Fruit fly (Drosophila melanogaster) whole organism, embryonic: ENCODE results near the gene Adar.

Experiments
- Adf1 ChIP-seq: fragments of 200-800 bp; sonication (Bioruptor generic); IDR thresholded peaks from 2 replicates; pipeline ENCODE4 v1.3.6; 2022; ENCODE audit warnings: missing biosample characterization, missing genetic modification characterization
- Atf-2 ChIP-seq: fragments of 200-800 bp; sonication (Bioruptor generic); optimal IDR thresholded peaks from 2 replicates; lab custom pipeline; 2016; ENCODE audit warnings: missing biosample characterization, missing genetic modification characterization
- B-H1 ChIP-seq: fragments of 200-800 bp; sonication (Bioruptor generic); IDR thresholded peaks from 3 replicates; pipeline ENCODE4 v1.3.6; 2022; ENCODE audit warnings: missing biosample characterization, missing genetic modification characterization
- B-H2 ChIP-seq: fragments of 200-800 bp; sonication (Bioruptor generic); optimal IDR thresholded peaks from 2 replicates; lab custom pipeline; 2018; ENCODE audit warnings: missing biosample characterization, mild to moderate bottlenecking, missing genetic modification characterization
- CG1024 ChIP-seq: fragments of 200-800 bp; sonication (Bioruptor generic); IDR thresholded peaks from 2 replicates; pipeline ENCODE4 v1.3.6; 2022; ENCODE audit warnings: missing biosample characterization, missing genetic modification characterization
- CG11093 ChIP-seq: fragments of 200-800 bp; sonication (Bioruptor generic); IDR thresholded peaks from 3 replicates; pipeline ENCODE4 v1.3.6; 2022; ENCODE audit warnings: missing biosample characterization, missing genetic modification characterization
- CG11723 ChIP-seq: fragments of 200-800 bp; sonication (Bioruptor generic); optimal IDR thresholded peaks from 2 replicates; lab custom pipeline; 2017; ENCODE audit warnings: missing biosample characterization, mild to moderate bottlenecking, missing genetic modification characterization
- CG12071 ChIP-seq: fragments of 200-800 bp; sonication (Bioruptor generic); optimal IDR thresholded peaks from 3 replicates; lab custom pipeline; 2018; ENCODE audit warnings: missing biosample characterization, mild to moderate bottlenecking, missing genetic modification characterization
- CG12299 ChIP-seq: fragments of 200-800 bp; sonication (Bioruptor generic); optimal IDR thresholded peaks from 2 replicates; lab custom pipeline; 2018; ENCODE audit warnings: missing biosample characterization, mild to moderate bottlenecking, missing genetic modification characterization
- CG12391 ChIP-seq: fragments of 200-800 bp; sonication (Bioruptor generic); optimal IDR thresholded peaks from 3 replicates; lab custom pipeline; 2018; ENCODE audit warnings: missing biosample characterization, mild to moderate bottlenecking, missing genetic modification characterization, moderate library complexity
- CG12659 ChIP-seq: fragments of 200-800 bp; sonication (Bioruptor generic); optimal IDR thresholded peaks from 3 replicates; lab custom pipeline; 2017; ENCODE audit warnings: mild to moderate bottlenecking, missing biosample characterization, missing genetic modification reagents, missing genetic modification characterization
- CG12769 ChIP-seq: fragments of 200-800 bp; sonication (Bioruptor generic); optimal IDR thresholded peaks from 2 replicates; lab custom pipeline; 2019; ENCODE audit warnings: missing biosample characterization, mild to moderate bottlenecking, missing genetic modification characterization, moderate library complexity
- CG13424 ChIP-seq: fragments of 200-800 bp; sonication (Bioruptor generic); optimal IDR thresholded peaks from 2 replicates; lab custom pipeline; 2019; ENCODE audit warnings: missing biosample characterization, mild to moderate bottlenecking, missing genetic modification characterization, moderate library complexity
- CG16813 ChIP-seq: fragments of 200-800 bp; sonication (Bioruptor generic); IDR thresholded peaks from 3 replicates; pipeline ENCODE4 v1.3.6; 2022; ENCODE audit warnings: missing biosample characterization, missing genetic modification characterization; ENCODE audit not compliant: partially characterized antibody
- CG17829 ChIP-seq: fragments of 200-800 bp; optimal IDR thresholded peaks from 2 replicates; lab custom pipeline; 2019; ENCODE audit warnings: missing biosample characterization, mild to moderate bottlenecking, missing genetic modification characterization, moderate library complexity
- CG18011 ChIP-seq: fragments of 200-800 bp; sonication (Bioruptor generic); optimal IDR thresholded peaks from 2 replicates; lab custom pipeline; 2017; ENCODE audit warnings: missing biosample characterization, missing genetic modification characterization, mild to moderate bottlenecking, moderate library complexity, missing genotype
- CG3838 ChIP-seq: fragments of 200-800 bp; sonication (Bioruptor generic); optimal IDR thresholded peaks from 3 replicates; lab custom pipeline; 2016; ENCODE audit warnings: missing biosample characterization, missing genetic modification characterization
- CG42726 ChIP-seq: fragments of 200-800 bp; sonication (Bioruptor generic); IDR thresholded peaks from 2 replicates; pipeline ENCODE4 v1.3.6; 2022; ENCODE audit warnings: missing biosample characterization, missing genetic modification characterization; ENCODE audit not compliant: partially characterized antibody
- CG5245 ChIP-seq: fragments of 200-800 bp; sonication (Bioruptor generic); optimal IDR thresholded peaks from 3 replicates; lab custom pipeline; 2016; ENCODE audit warnings: missing biosample characterization, missing genetic modification characterization
- CG7786 ChIP-seq: fragments of 200-800 bp; sonication (Bioruptor generic); optimal IDR thresholded peaks from 2 replicates; lab custom pipeline; 2016; ENCODE audit warnings: missing biosample characterization, missing genetic modification characterization
- CG7928 ChIP-seq: fragments of 200-800 bp; sonication (Bioruptor generic); optimal IDR thresholded peaks from 2 replicates; lab custom pipeline; 2017; ENCODE audit warnings: missing biosample characterization, mild to moderate bottlenecking, missing genetic modification characterization
- Fer1 ChIP-seq: fragments of 200-800 bp; sonication (Bioruptor generic); optimal IDR thresholded peaks from 2 replicates; lab custom pipeline; 2017; ENCODE audit warnings: missing biosample characterization, mild to moderate bottlenecking, missing genetic modification characterization
- Fer2 ChIP-seq: fragments of 200-800 bp; sonication (Bioruptor generic); optimal IDR thresholded peaks from 2 replicates; lab custom pipeline; 2018; ENCODE audit warnings: missing biosample characterization, mild to moderate bottlenecking, missing genetic modification characterization, moderate library complexity
- HLH4C ChIP-seq: fragments of 200-800 bp; sonication (Bioruptor generic); IDR thresholded peaks from 3 replicates; pipeline ENCODE4 v1.3.6; 2022; ENCODE audit warnings: missing biosample characterization, missing genetic modification characterization; ENCODE audit not compliant: partially characterized antibody
- Hand ChIP-seq: fragments of 200-800 bp; sonication (Bioruptor generic); optimal IDR thresholded peaks from 2 replicates; lab custom pipeline; 2017; ENCODE audit warnings: mild to moderate bottlenecking, missing biosample characterization, missing genetic modification reagents, missing genetic modification characterization
- Hsf ChIP-seq: fragments of 200-800 bp; sonication (Bioruptor generic); optimal IDR thresholded peaks from 3 replicates; lab custom pipeline; 2016; ENCODE audit warnings: missing biosample characterization, missing genetic modification characterization
- MTF-1 ChIP-seq: fragments of 200-800 bp; sonication (Bioruptor generic); optimal IDR thresholded peaks from 2 replicates; lab custom pipeline; 2018; ENCODE audit warnings: missing biosample characterization, mild to moderate bottlenecking, missing genetic modification characterization, borderline replicate concordance
- Nf-YC ChIP-seq: fragments of 200-800 bp; optimal IDR thresholded peaks from 3 replicates; lab custom pipeline; 2019; ENCODE audit warnings: missing biosample characterization, mild to moderate bottlenecking, missing genetic modification characterization, moderate library complexity
- Six4 ChIP-seq: fragments of 200-800 bp; sonication (Bioruptor generic); optimal IDR thresholded peaks from 2 replicates; lab custom pipeline; 2016; ENCODE audit warnings: missing biosample characterization, missing genetic modification characterization
- TFAM ChIP-seq: fragments of 200-800 bp; sonication (Bioruptor generic); optimal IDR thresholded peaks from 2 replicates; lab custom pipeline; 2017; ENCODE audit warnings: missing biosample characterization, missing genetic modification characterization, inconsistent platforms
- ap ChIP-seq: fragments of 200-800 bp; sonication (Bioruptor generic); IDR thresholded peaks from 2 replicates; pipeline ENCODE4 v1.3.6; 2022; ENCODE audit warnings: missing biosample characterization, missing genetic modification characterization
- ara ChIP-seq: fragments of 200-800 bp; sonication (Bioruptor generic); IDR thresholded peaks from 2 replicates; pipeline ENCODE4 v1.3.6; 2022; ENCODE audit warnings: missing biosample characterization, missing genetic modification characterization
- cato ChIP-seq: fragments of 200-800 bp; sonication (Bioruptor generic); optimal IDR thresholded peaks from 2 replicates; lab custom pipeline; 2016; ENCODE audit warnings: missing biosample characterization, missing genetic modification characterization, borderline replicate concordance
- crc ChIP-seq: fragments of 200-800 bp; sonication (Bioruptor generic); optimal IDR thresholded peaks from 2 replicates; lab custom pipeline; 2016; ENCODE audit warnings: missing biosample characterization, missing genetic modification characterization
- crol ChIP-seq: fragments of 200-800 bp; sonication (Bioruptor generic); IDR thresholded peaks from 2 replicates; pipeline ENCODE4 v1.3.6; 2022; ENCODE audit warnings: missing biosample characterization, missing genetic modification characterization
- disco-r ChIP-seq: fragments of 200-800 bp; sonication (Bioruptor generic); optimal IDR thresholded peaks from 2 replicates; lab custom pipeline; 2016; ENCODE audit warnings: missing biosample characterization, missing genetic modification characterization
- en ChIP-seq: fragments of 200-800 bp; sonication (Bioruptor generic); optimal IDR thresholded peaks from 2 replicates; lab custom pipeline; 2016; ENCODE audit warnings: missing biosample characterization, missing genetic modification characterization
- ewg ChIP-seq: fragments of 200-800 bp; sonication (Bioruptor generic); optimal IDR thresholded peaks from 3 replicates; lab custom pipeline; 2017; ENCODE audit warnings: mild to moderate bottlenecking, missing biosample characterization, missing genetic modification reagents, missing genetic modification characterization
- jing ChIP-seq: fragments of 200-800 bp; sonication (Bioruptor generic); optimal IDR thresholded peaks from 2 replicates; lab custom pipeline; 2018; ENCODE audit warnings: missing biosample characterization, mild to moderate bottlenecking, missing genetic modification characterization
- klu ChIP-seq: fragments of 200-800 bp; sonication (Bioruptor generic); IDR thresholded peaks from 2 replicates; pipeline ENCODE4 v1.3.6; 2022; ENCODE audit warnings: missing biosample characterization, missing genetic modification characterization
- pho ChIP-seq: fragments of 200-800 bp; sonication (Bioruptor generic); optimal IDR thresholded peaks from 2 replicates; lab custom pipeline; 2016; ENCODE audit warnings: missing biosample characterization, missing genetic modification characterization
- pros ChIP-seq: fragments of 200-800 bp; sonication (Bioruptor generic); optimal IDR thresholded peaks from 3 replicates; lab custom pipeline; 2019; ENCODE audit warnings: missing biosample characterization, mild to moderate bottlenecking, missing genetic modification characterization, moderate library complexity
- sc ChIP-seq, 3 experiments: fragments of >200 bp in 2 of 3; fragments of 200-800 bp in 1 of 3; sonication (Bioruptor generic) in 1 of 3; optimal IDR thresholded peaks; 2 replicates in 2 of 3; 3 replicates in 1 of 3; lab custom pipeline; 2017; ENCODE audit warnings: mild to moderate bottlenecking in 1 of 3, missing biosample characterization in 1 of 3, missing genetic modification characterization in 1 of 3, missing genetic modification reagents in 1 of 3
- sens ChIP-seq: fragments of 200-800 bp; sonication (Bioruptor generic); peaks from one replicate; lab custom pipeline; 2016; ENCODE audit warnings: missing biosample characterization, missing genetic modification characterization
- sim ChIP-seq: fragments of 200-800 bp; sonication (Bioruptor generic); IDR thresholded peaks from 2 replicates; pipeline ENCODE4 v1.3.6; 2022; ENCODE audit warnings: missing biosample characterization, missing genetic modification characterization
- sisA ChIP-seq: fragments of 200-800 bp; sonication (Bioruptor generic); IDR thresholded peaks from 2 replicates; pipeline ENCODE4 v1.3.6; 2022; ENCODE audit warnings: missing biosample characterization, missing genetic modification characterization
- slbo ChIP-seq: fragments of 200-800 bp; sonication (Bioruptor generic); IDR thresholded peaks from 2 replicates; pipeline ENCODE4 v1.3.6; 2022; ENCODE audit warnings: missing biosample characterization, missing genetic modification characterization
- slp2 ChIP-seq: fragments of 200-800 bp; sonication (Bioruptor generic); optimal IDR thresholded peaks from 2 replicates; lab custom pipeline; 2016; ENCODE audit warnings: missing biosample characterization, missing genetic modification characterization
- sob ChIP-seq: fragments of 200-800 bp; sonication (Bioruptor generic); IDR thresholded peaks from 2 replicates; pipeline ENCODE4 v1.3.6; 2022; ENCODE audit warnings: missing biosample characterization, missing genetic modification characterization
- sqz ChIP-seq: fragments of 200-800 bp; sonication (Bioruptor generic); optimal IDR thresholded peaks from 3 replicates; lab custom pipeline; 2018; ENCODE audit warnings: missing biosample characterization, mild to moderate bottlenecking, missing genetic modification characterization
- stwl ChIP-seq: fragments of 200-800 bp; sonication (Bioruptor generic); optimal IDR thresholded peaks from 3 replicates; lab custom pipeline; 2018; ENCODE audit warnings: missing biosample characterization, mild to moderate bottlenecking, missing genetic modification characterization, moderate library complexity
- yki ChIP-seq: fragments of >200 bp; optimal IDR thresholded peaks from 3 replicates; lab custom pipeline; 2018

The Adar gene

DNA sequence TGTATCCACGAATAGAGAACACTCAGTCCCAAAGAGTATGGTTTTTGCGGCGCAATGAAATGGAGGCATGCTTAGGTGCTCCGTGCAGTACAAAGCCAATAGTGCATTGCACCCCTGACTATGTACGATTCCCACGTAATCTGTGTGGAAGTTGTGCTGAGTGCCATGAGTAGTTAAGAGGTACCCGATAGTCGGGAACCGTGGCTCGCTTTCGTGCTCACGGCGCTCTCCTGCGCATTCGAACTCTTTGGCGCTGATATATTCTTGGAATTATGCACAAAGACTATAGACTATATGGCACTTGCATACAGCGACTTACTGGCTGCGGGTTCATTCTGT is 51.1 kb downstream of the Adar start (continued):
- no peak for TF ChIP-seq pho (GFP tag; lab: Kevin White, UChicago)
- TF ChIP-seq ewg (GFP tag; lab: Kevin White, UChicago) = no peak
- TF ChIP-seq CG12769 (tag; lab: Kevin White, UChicago) = peak; percentile 33
- no peak for TF ChIP-seq slp2 (GFP tag; lab: Kevin White, UChicago)
- TF ChIP-seq ap (GFP tag; lab: Robert Waterston, UW) = no peak
- TF ChIP-seq CG12391 = no peak
- no peak for TF ChIP-seq TFAM (GFP tag; lab: Kevin White, UChicago)
- TF ChIP-seq CG17829 (tag; lab: Kevin White, UChicago) = no peak
- no peak for TF ChIP-seq B-H2
- TF ChIP-seq cato (GFP tag; lab: Kevin White, UChicago) = no peak
- TF ChIP-seq CG12299 (tag; lab: Kevin White, UChicago) = no peak
- TF ChIP-seq disco-r (GFP tag; lab: Kevin White, UChicago) = no peak
- no peak for TF ChIP-seq CG12071 (GFP tag; lab: Kevin White, UChicago)
- no peak for TF ChIP-seq CG3838
- TF ChIP-seq sim (GFP tag; lab: Robert Waterston, UW) = no peak
- no peak for TF ChIP-seq CG12659
- no peak for TF ChIP-seq crc
- no peak for TF ChIP-seq CG13424 (tag; lab: Kevin White, UChicago)
- no peak for TF ChIP-seq MTF-1
- TF ChIP-seq yki = no peak
- no peak for TF ChIP-seq CG5245 (GFP tag; lab: Kevin White, UChicago)
- no peak for TF ChIP-seq klu (GFP tag; lab: Robert Waterston, UW)
- no peak for TF ChIP-seq pros (GFP tag; lab: Kevin White, UChicago)
- no peak for TF ChIP-seq sens (GFP tag; lab: Kevin White, UChicago)
- no peak for TF ChIP-seq B-H1
- no peak for TF ChIP-seq sqz (GFP tag; lab: Kevin White, UChicago)
- no peak for TF ChIP-seq jing (GFP tag; lab: Kevin White, UChicago)
- no peak for TF ChIP-seq Hand (GFP tag; lab: Kevin White, UChicago)
- no peak for TF ChIP-seq Fer2
- no peak for TF ChIP-seq Six4 (GFP tag; lab: Kevin White, UChicago)
- TF ChIP-seq CG7786 (GFP tag; lab: Kevin White, UChicago) = no peak
- no peak for TF ChIP-seq Hsf (GFP tag; lab: Kevin White, UChicago)
- TF ChIP-seq stwl = no peak
- TF ChIP-seq en (GFP tag; lab: Kevin White, UChicago) = no peak
- TF ChIP-seq HLH4C (GFP tag; lab: Robert Waterston, UW) = 0 out of 3 replicates have a peak, but pooled peaks have one; percentile 46
- no peak for TF ChIP-seq sc (optimal IDR thresholded peaks at IDR 0.05; lab: Kevin White, UChicago)
- TF ChIP-seq sc (GFP tag; optimal IDR thresholded peaks at IDR 0.05; lab: Kevin White, UChicago) = no peak
- peak; percentile 48; the same call in 1 of the 2 replicates for TF ChIP-seq sob (GFP tag; lab: Robert Waterston, UW)
- no peak for TF ChIP-seq CG7928
- TF ChIP-seq CG1024 (GFP tag; lab: Robert Waterston, UW) = no peak
- TF ChIP-seq CG11093 (GFP tag; lab: Robert Waterston, UW) = no peak
- peak; percentile 37; the same call in 1 of the 2 replicates for TF ChIP-seq slbo (GFP tag; lab: Robert Waterston, UW)
- TF ChIP-seq ara (GFP tag; lab: Robert Waterston, UW) = no peak
- TF ChIP-seq CG18011 (GFP tag; lab: Kevin White, UChicago) = no peak
- no peak for TF ChIP-seq Nf-YC (tag; lab: Kevin White, UChicago)
- TF ChIP-seq crol (GFP tag; lab: Robert Waterston, UW) = no peak
- TF ChIP-seq CG16813 (GFP tag; lab: Robert Waterston, UW) = no peak
- TF ChIP-seq CG11723 (GFP tag; lab: Kevin White, UChicago) = no peak
- TF ChIP-seq Adf1 (GFP tag; lab: Robert Waterston, UW) = no peak
- TF ChIP-seq sisA (GFP tag; lab: Robert Waterston, UW) = no peak
- TF ChIP-seq Fer1 (GFP tag; lab: Kevin White, UChicago) = no peak
- TF ChIP-seq Atf-2 (GFP tag; lab: Kevin White, UChicago) = no peak
- TF ChIP-seq CG42726 (GFP tag; lab: Robert Waterston, UW) = no peak
